Worm (Caenorhabditis elegans) whole organism, young adult: ENCODE results near the gene nhr-18.

Source experiments
- C17E4.6 ChIP-seq: fragments of 200-800 bp; sonication (Bioruptor generic); IDR thresholded peaks from 2 replicates; pipeline ENCODE4 v1.3.6; 2022; ENCODE audit warnings: missing genetic modification reagents, missing genetic modification characterization, missing compliant biosample characterization
- F10E7.11 ChIP-seq: sonication (generic microtip); optimal IDR thresholded peaks from 2 replicates; lab custom pipeline; 2017; ENCODE audit warnings: mild to moderate bottlenecking, missing genetic modification characterization, moderate library complexity, missing compliant biosample characterization
- F22D6.2 ChIP-seq: sonication (generic microtip); optimal IDR thresholded peaks from 2 replicates; lab custom pipeline; 2016; ENCODE audit warnings: mild to moderate bottlenecking, missing genetic modification characterization, missing compliant biosample characterization
- F33H1.4 ChIP-seq: fragments of 200-800 bp; sonication (Bioruptor generic); IDR thresholded peaks from 2 replicates; pipeline ENCODE4 v1.3.6; 2022; ENCODE audit warnings: missing genetic modification reagents, missing genetic modification characterization, missing compliant biosample characterization
- F37B4.10 ChIP-seq: fragments of 200-800 bp; sonication (Bioruptor generic); IDR thresholded peaks from 2 replicates; pipeline ENCODE4 v1.3.6; 2022; ENCODE audit warnings: missing genetic modification characterization, missing compliant biosample characterization
- Y56A3A.18 ChIP-seq: fragments of 200-800 bp; sonication (Bioruptor generic); IDR thresholded peaks from 2 replicates; pipeline ENCODE4 v1.3.6; 2022; ENCODE audit warnings: missing genetic modification reagents, missing genetic modification characterization, missing compliant biosample characterization
- Y95B8A.8 ChIP-seq: fragments of 200-800 bp; sonication (Bioruptor generic); IDR thresholded peaks from 2 replicates; pipeline ENCODE4 v1.3.6; 2022; ENCODE audit warnings: missing genetic modification reagents, missing genetic modification characterization, missing compliant biosample characterization
- ZK185.1 ChIP-seq: sonication (generic microtip); optimal IDR thresholded peaks from 2 replicates; lab custom pipeline; 2016; ENCODE audit warnings: mild to moderate bottlenecking, missing genetic modification characterization, missing compliant biosample characterization; ENCODE audit not compliant: poor library complexity, severe bottlenecking
- akir-1 ChIP-seq: fragments of 200-800 bp; sonication (Bioruptor generic); optimal IDR thresholded peaks from 2 replicates; lab custom pipeline; 2018; ENCODE audit warnings: mild to moderate bottlenecking, missing genetic modification characterization, moderate library complexity, missing compliant biosample characterization
- aptf-2 ChIP-seq: fragments of 200-800 bp; sonication (Bioruptor generic); conservative IDR thresholded peaks from 2 replicates; pipeline ENCODE4 v1.3.6; 2022; ENCODE audit warnings: missing genetic modification reagents, missing genetic modification characterization, missing compliant biosample characterization
- aptf-3 ChIP-seq: fragments of 200-800 bp; sonication (Bioruptor generic); IDR thresholded peaks from 2 replicates; pipeline ENCODE4 v1.3.6; 2022; ENCODE audit warnings: missing genetic modification characterization, missing compliant biosample characterization
- athp-1 ChIP-seq: sonication (generic microtip); optimal IDR thresholded peaks from 2 replicates; lab custom pipeline; 2017; ENCODE audit warnings: mild to moderate bottlenecking, missing genetic modification characterization, missing compliant biosample characterization
- bed-2 ChIP-seq: fragments of 200-800 bp; sonication (Bioruptor generic); IDR thresholded peaks from 2 replicates; pipeline ENCODE4 v1.3.6; 2022; ENCODE audit warnings: missing genetic modification reagents, missing genetic modification characterization, missing compliant biosample characterization
- ceh-58 ChIP-seq: fragments of 200-800 bp; sonication (Bioruptor generic); IDR thresholded peaks from 2 replicates; pipeline ENCODE4 v1.3.6; 2022; ENCODE audit warnings: missing genetic modification characterization, missing compliant biosample characterization
- egl-18 ChIP-seq: fragments of 200-800 bp; sonication (Bioruptor generic); IDR thresholded peaks from 2 replicates; pipeline ENCODE4 v1.3.6; 2022; ENCODE audit warnings: missing genetic modification reagents, missing genetic modification characterization, missing compliant biosample characterization
- egrh-3 ChIP-seq: fragments of 200-800 bp; sonication (Bioruptor generic); IDR thresholded peaks from 2 replicates; pipeline ENCODE4 v1.3.6; 2022; ENCODE audit warnings: missing genetic modification reagents, missing genetic modification characterization, missing compliant biosample characterization
- gei-17 ChIP-seq: fragments of 200-800 bp; sonication (Bioruptor generic); optimal IDR thresholded peaks from 2 replicates; lab custom pipeline; 2018; ENCODE audit warnings: mild to moderate bottlenecking, missing genetic modification characterization, missing compliant biosample characterization
- him-1 ChIP-seq: sonication (generic microtip); optimal IDR thresholded peaks from 2 replicates; lab custom pipeline; 2016; ENCODE audit warnings: missing genotype, missing genetic modification reagents, missing genetic modification characterization, missing compliant biosample characterization
- hmg-1.2 ChIP-seq: fragments of 200-800 bp; sonication (Bioruptor generic); IDR thresholded peaks from 2 replicates; pipeline ENCODE4 v1.3.6; 2022; ENCODE audit warnings: missing genetic modification reagents, missing genetic modification characterization, missing compliant biosample characterization
- let-526 ChIP-seq: fragments of 200-800 bp; sonication (Bioruptor generic); IDR thresholded peaks from 2 replicates; pipeline ENCODE4 v1.3.6; 2022; ENCODE audit warnings: missing genetic modification reagents, missing genetic modification characterization, missing compliant biosample characterization
- lin-35 ChIP-seq, 3 experiments: fragments of 150-350 bp in 2 of 3; sonication (generic microtip) in 1 of 3; optimal IDR thresholded peaks; 2 replicates each; lab custom pipeline; 2014 to 2018; ENCODE audit warnings: missing biosample characterization in 3 of 3, missing genetic modification characterization in 3 of 3, missing genetic modification reagents in 3 of 3
- lin-40 ChIP-seq: sonication (generic microtip); optimal IDR thresholded peaks from 2 replicates; lab custom pipeline; 2016; ENCODE audit warnings: missing genetic modification characterization, mild to moderate bottlenecking, missing compliant biosample characterization, missing genotype, missing genetic modification reagents
- lsy-27 ChIP-seq: sonication (generic microtip); optimal IDR thresholded peaks from 2 replicates; lab custom pipeline; 2017; ENCODE audit warnings: missing genetic modification characterization, mild to moderate bottlenecking, missing compliant biosample characterization, antibody characterized with exemption, missing genotype, borderline replicate concordance; ENCODE audit not compliant: insufficient read depth
- madf-6 ChIP-seq: fragments of 200-800 bp; sonication (Bioruptor generic); IDR thresholded peaks from 2 replicates; pipeline ENCODE4 v1.3.6; 2022; ENCODE audit warnings: missing genetic modification reagents, missing genetic modification characterization, missing compliant biosample characterization
- mxl-1 ChIP-seq: sonication (generic microtip); optimal IDR thresholded peaks from 2 replicates; lab custom pipeline; 2016; ENCODE audit warnings: missing genetic modification characterization, missing compliant biosample characterization
- nfya-2 ChIP-seq: fragments of 200-800 bp; sonication (Bioruptor generic); IDR thresholded peaks from 2 replicates; pipeline ENCODE4 v1.3.6; 2022; ENCODE audit warnings: missing genetic modification reagents, missing genetic modification characterization, missing compliant biosample characterization
- nhr-80 ChIP-seq: sonication (generic microtip); optimal IDR thresholded peaks from 2 replicates; lab custom pipeline; 2016; ENCODE audit warnings: missing genetic modification characterization, missing compliant biosample characterization
- snpc-3.4 ChIP-seq: sonication (generic microtip); optimal IDR thresholded peaks from 2 replicates; lab custom pipeline; 2017; ENCODE audit warnings: missing genetic modification characterization, mild to moderate bottlenecking, missing compliant biosample characterization, antibody characterized with exemption, moderate library complexity, missing genotype, missing genetic modification reagents
- snpc-4 ChIP-seq, 5 experiments: fragments of 150-350 bp in 1 of 5; sonication (generic microtip) in 4 of 5; optimal IDR thresholded peaks; 2 replicates each; lab custom pipeline; 2014 to 2018; ENCODE audit warnings: missing genetic modification characterization in 5 of 5, missing biosample characterization in 3 of 5, antibody characterized with exemption in 2 of 5, mild to moderate bottlenecking in 2 of 5, missing compliant biosample characterization in 2 of 5, missing genotype in 2 of 5, moderate library complexity in 2 of 5, missing genetic modification reagents in 1 of 5
- tbx-9 ChIP-seq: sonication (generic microtip); optimal IDR thresholded peaks from 2 replicates; lab custom pipeline; 2016; ENCODE audit warnings: borderline replicate concordance, missing genetic modification characterization, inconsistent platforms, missing compliant biosample characterization
- zfh-2 ChIP-seq: fragments of 200-800 bp; sonication (Bioruptor generic); conservative IDR thresholded peaks from 2 replicates; pipeline ENCODE4 v1.3.6; 2022; ENCODE audit warnings: missing genetic modification reagents, missing genetic modification characterization, missing compliant biosample characterization
- ztf-25 ChIP-seq: fragments of 200-800 bp; sonication (Bioruptor generic); IDR thresholded peaks from 2 replicates; pipeline ENCODE4 v1.3.6; 2022; ENCODE audit warnings: missing genetic modification reagents, missing genetic modification characterization, missing compliant biosample characterization
- ztf-28 ChIP-seq: fragments of 200-800 bp; sonication (Bioruptor generic); IDR thresholded peaks from 2 replicates; pipeline ENCODE4 v1.3.6; 2022; ENCODE audit warnings: missing genetic modification reagents, missing genetic modification characterization, missing compliant biosample characterization
- ztf-3 ChIP-seq: fragments of 200-800 bp; sonication (Bioruptor generic); optimal IDR thresholded peaks from 2 replicates; lab custom pipeline; 2018; ENCODE audit warnings: mild to moderate bottlenecking, missing genetic modification characterization, missing compliant biosample characterization

nhr-18 gene

DNA sequence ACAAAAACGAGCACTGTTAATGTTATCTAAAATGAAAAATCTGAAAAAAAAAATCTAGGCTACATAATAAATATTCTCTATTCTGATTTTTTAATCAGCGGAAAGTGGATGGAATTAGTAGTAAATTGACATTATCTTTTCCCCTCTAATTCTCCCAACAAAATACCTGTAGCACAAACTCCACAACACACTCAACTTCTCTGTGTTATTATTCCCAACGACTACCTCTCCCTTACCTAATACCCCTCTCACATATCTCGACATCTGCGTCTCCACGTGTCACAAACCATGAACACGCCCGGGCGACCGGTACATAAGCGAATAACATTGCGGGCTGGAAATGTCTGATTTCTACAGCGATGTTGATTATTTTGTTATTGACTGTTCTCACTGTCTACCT lies 43.8 kb upstream of the nhr-18 start, which contains the start of gene cyp-33C2:
cyp-33C2 (plus strand) TSS at position 327 of the 400 bp plus-strand sequence.
- TF ChIP-seq zfh-2 (GFP tag; lab: Robert Waterston, UW) (no peak), Y95B8A.8 (GFP tag; lab: Robert Waterston, UW) (no peak), let-526 (GFP tag; lab: Robert Waterston, UW) (peak; percentile 28; the same call in 1 of the 2 replicates), bed-2 (GFP tag; lab: Robert Waterston, UW) (no peak), lsy-27 (no peak), athp-1 (tag; lab: Kevin White, UChicago) (no peak), F22D6.2 (tag; lab: Kevin White, UChicago) (no peak), ceh-58 (GFP tag; lab: Robert Waterston, UW) (no peak), snpc-3.4 (tag; lab: Kevin White, UChicago) (no peak), lin-35 (GFP tag; optimal IDR thresholded peaks at IDR 0.05; lab: Kevin White, UChicago) (no peak), aptf-2 (GFP tag; lab: Robert Waterston, UW) (no peak), nhr-80 (tag; lab: Kevin White, UChicago) (peak; percentile 51), ZK185.1 (no peak)

DNA sequence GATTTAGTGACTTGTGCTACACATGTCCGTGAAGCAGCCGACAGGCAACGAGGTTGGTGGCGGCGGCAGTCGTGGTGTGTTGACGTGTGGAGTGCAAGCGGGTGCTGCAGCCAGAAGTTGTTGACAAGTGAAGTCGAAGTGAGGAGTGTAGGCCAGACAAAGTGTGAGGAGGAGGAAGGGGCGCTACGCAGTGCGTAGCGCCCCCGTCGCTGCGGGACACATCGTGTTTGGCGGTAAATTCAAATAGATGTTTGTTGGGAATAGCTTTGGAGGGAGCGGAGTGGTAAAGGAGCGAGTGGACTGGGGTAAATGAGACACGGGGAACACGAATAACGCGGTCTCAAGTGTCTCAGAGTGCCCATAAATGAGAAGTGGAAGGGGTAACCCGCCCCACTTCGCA lies 41.5 kb upstream of the nhr-18 start:
- 0 out of 2 replicates have a peak, but pooled peaks have one; percentile 44 for TF ChIP-seq zfh-2 (GFP tag; lab: Robert Waterston, UW)
- 0 out of 2 replicates have a peak, but pooled peaks have one; percentile 47 for TF ChIP-seq F37B4.10
- no peak for TF ChIP-seq lin-40 (tag; lab: Kevin White, UChicago)

DNA sequence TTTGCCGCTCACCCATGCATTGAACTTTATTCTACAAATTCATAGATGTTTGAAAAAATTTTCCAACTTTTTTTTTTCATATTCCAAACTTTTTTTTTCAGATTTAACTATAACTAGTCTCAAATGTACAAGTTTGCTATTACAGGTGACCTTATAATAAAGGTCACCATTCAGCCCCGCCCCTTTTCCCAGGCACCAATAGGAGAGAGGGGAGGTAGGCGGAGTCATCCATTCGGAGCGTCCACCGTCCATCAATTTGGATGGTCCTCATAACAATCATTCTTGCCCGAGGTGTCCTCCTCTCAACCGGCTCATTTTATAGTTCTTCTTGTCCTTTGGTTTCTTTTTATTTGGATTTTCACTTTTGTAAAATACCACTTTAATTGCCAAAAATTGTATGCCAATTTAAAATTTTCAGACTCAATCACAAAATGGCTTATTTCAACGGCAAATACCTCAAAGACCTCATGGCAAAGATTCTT lies 39.1 kb upstream of the nhr-18 start, which contains the start of gene Y5H2B.3:
Y5H2B.3 (plus strand) TSS at position 432 of the 482 bp plus-strand sequence.
- TF ChIP-seq akir-1 (GFP tag; lab: Kevin White, UChicago): no peak
- TF ChIP-seq egl-18: no peak
- TF ChIP-seq Y56A3A.18: no peak
- no peak for TF ChIP-seq nfya-2 (GFP tag; lab: Robert Waterston, UW)
- TF ChIP-seq F10E7.11 (tag; lab: Kevin White, UChicago): no peak
- TF ChIP-seq hmg-1.2 (GFP tag; lab: Robert Waterston, UW): no peak
- no peak for TF ChIP-seq gei-17 (GFP tag; lab: Kevin White, UChicago)
- no peak for TF ChIP-seq aptf-3 (GFP tag; lab: Robert Waterston, UW)
- TF ChIP-seq ztf-3 (GFP tag; lab: Kevin White, UChicago): no peak
- TF ChIP-seq tbx-9: no peak
- TF ChIP-seq ztf-25 (GFP tag; lab: Robert Waterston, UW): no peak
- no peak for TF ChIP-seq him-1

DNA sequence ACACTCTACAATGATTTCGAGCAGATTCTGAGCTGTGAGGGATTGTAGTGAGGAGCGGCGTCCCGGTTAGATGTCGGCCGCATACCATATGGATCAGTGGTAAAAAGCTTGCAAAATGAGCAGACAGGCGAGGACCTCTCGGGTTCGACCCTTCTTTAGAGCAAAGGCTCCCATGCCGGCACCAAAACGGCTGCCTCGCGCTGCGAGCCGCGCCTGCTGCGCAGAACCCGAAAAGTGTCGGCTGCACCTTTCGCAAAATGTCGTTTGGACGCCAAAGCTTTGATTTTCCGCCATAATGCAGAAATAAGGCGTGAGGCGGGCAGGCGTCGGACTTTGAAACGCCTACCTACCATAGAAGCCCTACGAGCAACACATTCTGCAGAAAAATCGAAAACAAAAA lies 36.6 kb upstream of the nhr-18 start:
- TF ChIP-seq zfh-2 (GFP tag; lab: Robert Waterston, UW) (peak; percentile 94), ztf-28 (GFP tag; lab: Robert Waterston, UW) (0 out of 2 replicates have a peak, but pooled peaks have one; percentile 40), egrh-3 (peak; percentile 55; the same call in 1 of the 2 replicates), F33H1.4 (GFP tag; lab: Robert Waterston, UW) (no peak), madf-6 (GFP tag; lab: Robert Waterston, UW) (no peak), mxl-1 (tag; lab: Kevin White, UChicago) (no peak), snpc-4 (GFP tag; optimal IDR thresholded peaks at IDR 0.05; lab: Kevin White, UChicago) (no peak), snpc-4 (tag; optimal IDR thresholded peaks at IDR 0.05; lab: Kevin White, UChicago) (peak in 1 of 4 experiments; percentile 29), C17E4.6 (no peak)
